Fruit fly (Drosophila melanogaster): ENCODE measurements around the gene Loxl1.

- no peak for TF ChIP-seq CG12605 (GFP tag; IDR thresholded peaks at IDR 0.05)
- TF ChIP-seq Pif1A (GFP tag; optimal IDR thresholded peaks at IDR 0.05) = peak; percentile 11
- no peak for TF ChIP-seq fd96Ca (GFP tag; IDR thresholded peaks at IDR 0.05)
- TF ChIP-seq CG8159 (tag; optimal IDR thresholded peaks at IDR 0.05) = no peak
- TF ChIP-seq Snoo (tag; optimal IDR thresholded peaks at IDR 0.05) = no peak
- no peak for TF ChIP-seq rn (GFP tag; IDR thresholded peaks at IDR 0.05)
- no peak for TF ChIP-seq CG32121 (GFP tag; IDR thresholded peaks at IDR 0.05)
- no peak for TF ChIP-seq D1 (tag; optimal IDR thresholded peaks at IDR 0.05)
- TF ChIP-seq CG13204 (GFP tag; optimal IDR thresholded peaks at IDR 0.05) = no peak
- TF ChIP-seq CG34367 (tag; optimal IDR thresholded peaks at IDR 0.05) = no peak
- no peak for TF ChIP-seq CG17806 (tag; optimal IDR thresholded peaks at IDR 0.05)
Observed at dm6 chr3R:31437420-31438058, 22.1 kb downstream of the Loxl1 start.
